Worm (Caenorhabditis elegans) whole organism, young adult: ENCODE measurements around the gene F14D2.8.

Source experiments
- F10E7.11 ChIP-seq: sonication (generic microtip); optimal IDR thresholded peaks from 2 replicates; lab custom pipeline; 2017; ENCODE audit warnings: mild to moderate bottlenecking, missing genetic modification characterization, moderate library complexity, missing compliant biosample characterization
- ceh-100 ChIP-seq: fragments of 200-800 bp; sonication (Bioruptor generic); IDR thresholded peaks from 2 replicates; pipeline ENCODE4 v1.3.6; 2022; ENCODE audit warnings: missing genetic modification reagents, missing genetic modification characterization, missing compliant biosample characterization
- rec-8 ChIP-seq, 2 experiments: sonication (generic microtip); optimal IDR thresholded peaks; 2 replicates each; lab custom pipeline; 2016; ENCODE audit warnings: mild to moderate bottlenecking in 2 of 2, missing genetic modification characterization in 2 of 2, missing genetic modification reagents in 2 of 2, missing genotype in 2 of 2, missing biosample characterization in 1 of 2, missing compliant biosample characterization in 1 of 2, moderate library complexity in 1 of 2
- snpc-4 ChIP-seq, 5 experiments: fragments of 150-350 bp in 1 of 5; sonication (generic microtip) in 4 of 5; optimal IDR thresholded peaks; 2 replicates each; lab custom pipeline; 2014 to 2018; ENCODE audit warnings: missing genetic modification characterization in 5 of 5, missing biosample characterization in 3 of 5, antibody characterized with exemption in 2 of 5, mild to moderate bottlenecking in 2 of 5, missing compliant biosample characterization in 2 of 5, missing genotype in 2 of 5, moderate library complexity in 2 of 5, missing genetic modification reagents in 1 of 5

DNA sequence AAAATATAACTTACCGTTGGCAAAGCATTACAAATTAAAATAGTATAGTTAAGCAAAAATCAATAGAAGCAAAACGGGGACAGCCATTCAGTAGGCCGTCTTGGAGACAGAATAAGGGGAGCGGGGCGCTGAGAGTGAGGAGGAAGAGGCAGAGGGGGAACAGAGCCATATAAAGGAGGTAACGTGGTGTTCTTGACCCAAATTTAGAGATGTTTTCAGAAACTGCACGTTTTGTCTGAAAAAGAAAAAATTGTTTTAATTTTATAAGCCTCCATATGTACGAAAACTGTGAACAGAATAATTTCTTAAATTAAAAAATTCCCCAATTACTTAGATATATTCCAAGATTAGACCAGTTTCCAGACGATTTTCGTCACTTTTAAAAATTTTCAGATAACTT, 36.2 kb downstream of the F14D2.8 start, which contains the start of gene F39E9.6:
- TF ChIP-seq F10E7.11, result no peak
- TF ChIP-seq snpc-4 (GFP tag; optimal IDR thresholded peaks at IDR 0.05; lab: Kevin White, UChicago), result no peak
- TF ChIP-seq snpc-4 (tag; optimal IDR thresholded peaks at IDR 0.05; lab: Kevin White, UChicago), result no peak
- TF ChIP-seq rec-8 (tag; optimal IDR thresholded peaks at IDR 0.05; lab: Kevin White, UChicago), result no peak
- TF ChIP-seq ceh-100, result no peak
